Worm (Caenorhabditis elegans) whole organism, late embryonic: ENCODE measurements around the gene sft-1.
A peak's percentile ranks its signal among the peaks of the same experiment; 100 is the strongest.

Source experiments
- F13H6.1 ChIP-seq: sonication (generic microtip); optimal IDR thresholded peaks from 2 replicates; lab custom pipeline; 2016; ENCODE audit warnings: missing genetic modification characterization, missing compliant biosample characterization
- ahr-1 ChIP-seq: sonication (generic microtip); optimal IDR thresholded peaks from 2 replicates; lab custom pipeline; 2016; ENCODE audit warnings: missing genetic modification characterization, missing compliant biosample characterization
- ama-1 ChIP-seq: fragments of 150-350 bp; optimal IDR thresholded peaks from 2 replicates; lab custom pipeline; 2014
- ceh-24 ChIP-seq: sonication (generic microtip); optimal IDR thresholded peaks from 2 replicates; lab custom pipeline; 2016; ENCODE audit warnings: mild to moderate bottlenecking, missing genetic modification characterization, missing compliant biosample characterization
- ceh-34 ChIP-seq: sonication (generic microtip); optimal IDR thresholded peaks from 2 replicates; lab custom pipeline; 2016; ENCODE audit warnings: mild to moderate bottlenecking, missing genetic modification characterization, missing compliant biosample characterization
- che-1 ChIP-seq: sonication (generic microtip); optimal IDR thresholded peaks from 2 replicates; lab custom pipeline; 2016; ENCODE audit warnings: mild to moderate bottlenecking, missing genetic modification characterization, missing compliant biosample characterization
- hlh-8 ChIP-seq: sonication (generic microtip); optimal IDR thresholded peaks from 2 replicates; lab custom pipeline; 2016; ENCODE audit warnings: missing genotype, missing genetic modification characterization, missing compliant biosample characterization
- pha-4 ChIP-seq: fragments of 150-350 bp; optimal IDR thresholded peaks from 2 replicates; lab custom pipeline; 2018; ENCODE audit warnings: missing biosample characterization, missing genetic modification reagents, missing genetic modification characterization
- pqm-1 ChIP-seq: sonication (generic microtip); optimal IDR thresholded peaks from 2 replicates; lab custom pipeline; 2016; ENCODE audit warnings: missing genetic modification characterization, missing compliant biosample characterization
- rnt-1 ChIP-seq: sonication (generic microtip); optimal IDR thresholded peaks from 2 replicates; lab custom pipeline; 2016; ENCODE audit warnings: missing genetic modification characterization, missing compliant biosample characterization
- tbx-2 ChIP-seq: sonication (generic microtip); optimal IDR thresholded peaks from 2 replicates; lab custom pipeline; 2016; ENCODE audit warnings: missing genetic modification characterization, missing compliant biosample characterization

ce11 chrIII:3067909-3068455, 18.5 kb upstream of the sft-1 start, which contains the start of gene ubl-1:
- TF ChIP-seq rnt-1 (tag; lab: Kevin White, UChicago) (no peak), hlh-8 (tag; lab: Kevin White, UChicago) (no peak), ceh-34 (tag; lab: Kevin White, UChicago) (no peak), ama-1 (lab: Kevin White, UChicago) (no peak), ahr-1 (tag; lab: Kevin White, UChicago) (no peak), pqm-1 (no peak), che-1 (tag; lab: Kevin White, UChicago) (no peak), pha-4 (tag; lab: Kevin White, UChicago) (no peak), F13H6.1 (no peak), ceh-24 (tag; lab: Kevin White, UChicago) (no peak), tbx-2 (peak; percentile 10)
